Worm (Caenorhabditis elegans): ENCODE data around the gene Y39A1A.18.

Y39A1A.18 gene

DNA sequence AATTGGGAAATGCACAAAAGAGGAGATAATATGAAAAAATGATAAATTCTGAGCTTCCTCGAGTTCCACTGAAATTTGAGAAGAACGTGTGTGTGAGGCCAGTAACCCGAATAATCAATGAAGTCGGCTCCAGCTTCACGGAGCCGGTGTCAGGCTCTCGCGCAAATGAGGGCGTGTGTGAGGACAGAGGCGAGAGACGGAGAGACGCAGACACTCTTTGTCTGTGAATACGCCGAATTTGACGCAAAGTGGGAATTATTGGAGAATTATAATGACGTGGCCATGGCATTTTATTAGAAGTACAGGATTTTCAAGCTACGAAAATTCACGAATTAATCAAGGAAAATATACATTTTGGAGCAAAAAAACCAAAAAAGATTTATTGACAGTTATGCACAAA, 45.6 kb upstream of the Y39A1A.18 start:
- peak; percentile 33 for TF ChIP-seq nhr-25 (tag; optimal IDR thresholded peaks at IDR 0.05)
- peak; percentile 25 for TF ChIP-seq ceh-28 (tag; optimal IDR thresholded peaks at IDR 0.05)
- TF ChIP-seq nfya-1 (tag; optimal IDR thresholded peaks at IDR 0.05; ENCODE audit: insufficient read depth): peak; percentile 79
- TF ChIP-seq ztf-4 (tag; optimal IDR thresholded peaks at IDR 0.05): no peak
- TF ChIP-seq aly-2 (tag; optimal IDR thresholded peaks at IDR 0.05): no peak
- no peak for TF ChIP-seq egl-5 (tag; optimal IDR thresholded peaks at IDR 0.05)
- no peak for TF ChIP-seq unc-39 (tag; optimal IDR thresholded peaks at IDR 0.05)
- peak; percentile 72 for TF ChIP-seq lin-15B (tag; optimal IDR thresholded peaks at IDR 0.05)
- TF ChIP-seq ceh-9 (tag; optimal IDR thresholded peaks at IDR 0.05): no peak
- TF ChIP-seq lin-39 (tag; optimal IDR thresholded peaks at IDR 0.05): peak; percentile 52
- no peak for TF ChIP-seq skn-1 (tag; optimal IDR thresholded peaks at IDR 0.05)
- TF ChIP-seq mdl-1 (tag; optimal IDR thresholded peaks at IDR 0.05): no peak
- no peak for TF ChIP-seq fkh-2 (tag; optimal IDR thresholded peaks at IDR 0.05)
- no peak for TF ChIP-seq nhr-237 (tag; optimal IDR thresholded peaks at IDR 0.05)
- peak; percentile 66 for TF ChIP-seq hmg-11 (tag; optimal IDR thresholded peaks at IDR 0.05)
- peak; percentile 56 for TF ChIP-seq ama-1 (optimal IDR thresholded peaks at IDR 0.05)
- no peak for TF ChIP-seq ceh-16 (tag; optimal IDR thresholded peaks at IDR 0.05)
- peak; percentile 45 for TF ChIP-seq elt-2 (tag; optimal IDR thresholded peaks at IDR 0.05)
- no peak for TF ChIP-seq ztf-11 (tag; optimal IDR thresholded peaks at IDR 0.05)
- peak; percentile 16 for TF ChIP-seq snpc-4 (tag; optimal IDR thresholded peaks at IDR 0.05)
- no peak for TF ChIP-seq nhr-67 (tag; optimal IDR thresholded peaks at IDR 0.05)
- peak; percentile 37 for TF ChIP-seq pha-4 (tag; optimal IDR thresholded peaks at IDR 0.05)
- TF ChIP-seq egl-27 (tag; optimal IDR thresholded peaks at IDR 0.05): no peak
- TF ChIP-seq daf-12 (tag; optimal IDR thresholded peaks at IDR 0.05): no peak
- TF ChIP-seq ceh-82 (tag; optimal IDR thresholded peaks at IDR 0.05): no peak
- no peak for TF ChIP-seq pqm-1 (tag; optimal IDR thresholded peaks at IDR 0.05)
- TF ChIP-seq zag-1 (tag; optimal IDR thresholded peaks at IDR 0.05): no peak
- TF ChIP-seq nhr-76 (tag; optimal IDR thresholded peaks at IDR 0.05): no peak
- TF ChIP-seq sea-2 (GFP tag; optimal IDR thresholded peaks at IDR 0.05): no peak
- TF ChIP-seq nhr-12 (tag; optimal IDR thresholded peaks at IDR 0.05): no peak
- TF ChIP-seq nhr-77 (tag; optimal IDR thresholded peaks at IDR 0.05): no peak
- TF ChIP-seq fkh-10 (GFP tag; optimal IDR thresholded peaks at IDR 0.05): no peak
- TF ChIP-seq elt-1 (tag; optimal IDR thresholded peaks at IDR 0.05): no peak
- TF ChIP-seq ZK546.5 (tag; optimal IDR thresholded peaks at IDR 0.05): no peak
- no peak for TF ChIP-seq R02D3.7 (tag; optimal IDR thresholded peaks at IDR 0.05)
- no peak for TF ChIP-seq eor-1 (tag; optimal IDR thresholded peaks at IDR 0.05)
- no peak for TF ChIP-seq lsy-12 (tag; optimal IDR thresholded peaks at IDR 0.05)
- TF ChIP-seq nhr-11 (tag; optimal IDR thresholded peaks at IDR 0.05): no peak
- TF ChIP-seq unc-62 (GFP tag; optimal IDR thresholded peaks at IDR 0.05): no peak
- no peak for TF ChIP-seq nhr-28 (tag; optimal IDR thresholded peaks at IDR 0.05)
- no peak for TF ChIP-seq nhr-43 (tag; optimal IDR thresholded peaks at IDR 0.05; ENCODE audit: poor library complexity, severe bottlenecking)
- no peak for TF ChIP-seq elt-3 (tag; optimal IDR thresholded peaks at IDR 0.05)
- TF ChIP-seq jun-1 (tag; optimal IDR thresholded peaks at IDR 0.05): no peak
- TF ChIP-seq fos-1 (tag; optimal IDR thresholded peaks at IDR 0.05): no peak
- peak; percentile 37 for TF ChIP-seq nhr-23 (tag; optimal IDR thresholded peaks at IDR 0.05)
- no peak for TF ChIP-seq tbx-2 (tag; optimal IDR thresholded peaks at IDR 0.05)
- TF ChIP-seq mml-1 (tag; optimal IDR thresholded peaks at IDR 0.05): no peak

DNA sequence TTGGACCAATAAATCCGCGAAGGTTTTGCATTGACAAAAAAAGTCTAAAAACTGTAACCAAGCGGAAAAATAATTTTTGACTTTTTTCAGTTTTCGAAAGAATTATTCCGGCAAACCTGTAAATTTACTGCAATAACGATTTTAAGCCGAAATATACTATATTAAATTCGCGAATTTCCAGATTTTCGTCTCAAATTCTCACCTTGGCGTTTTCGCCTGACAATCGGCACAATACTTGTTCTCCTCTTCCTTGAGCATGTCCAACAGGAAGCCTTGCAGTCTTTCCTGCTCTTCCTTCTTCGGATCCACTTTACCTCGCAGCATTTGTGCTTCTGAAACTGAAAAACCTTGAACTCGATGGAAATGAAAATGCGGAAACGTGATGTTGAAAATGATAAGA, 45.2 kb upstream of the Y39A1A.18 start, which contains the start of gene smap-1:
Gene smap-1 (minus strand): TSS at position 338 of the 400 bp plus-strand sequence.
- no peak for TF ChIP-seq pqm-1 (tag; optimal IDR thresholded peaks at IDR 0.05)
- no peak for TF ChIP-seq ceh-28 (tag; optimal IDR thresholded peaks at IDR 0.05)
- no peak for TF ChIP-seq sea-2 (GFP tag; optimal IDR thresholded peaks at IDR 0.05)
- TF ChIP-seq nhr-25 (tag; optimal IDR thresholded peaks at IDR 0.05): no peak
- TF ChIP-seq nhr-43 (tag; optimal IDR thresholded peaks at IDR 0.05; ENCODE audit: poor library complexity, severe bottlenecking): no peak
- TF ChIP-seq nhr-23 (tag; optimal IDR thresholded peaks at IDR 0.05): no peak
- TF ChIP-seq fos-1 (tag; optimal IDR thresholded peaks at IDR 0.05): no peak
